Fruit fly (Drosophila melanogaster) whole organism, embryonic: ENCODE measurements around the gene Alms1a.
A peak's percentile ranks its signal among the peaks of the same experiment; 100 is the strongest.

Experiments
- Adf1 ChIP-seq: fragments of 200-800 bp; sonication (Bioruptor generic); IDR thresholded peaks from 2 replicates; pipeline ENCODE4 v1.3.6; 2022; ENCODE audit warnings: missing biosample characterization, missing genetic modification characterization
- Atf-2 ChIP-seq: fragments of 200-800 bp; sonication (Bioruptor generic); optimal IDR thresholded peaks from 2 replicates; lab custom pipeline; 2016; ENCODE audit warnings: missing biosample characterization, missing genetic modification characterization
- CG1024 ChIP-seq: fragments of 200-800 bp; sonication (Bioruptor generic); IDR thresholded peaks from 2 replicates; pipeline ENCODE4 v1.3.6; 2022; ENCODE audit warnings: missing biosample characterization, missing genetic modification characterization
- CG10366 ChIP-seq: fragments of 200-800 bp; sonication (Bioruptor generic); IDR thresholded peaks from 2 replicates; pipeline ENCODE4 v1.3.6; 2022; ENCODE audit warnings: missing biosample characterization, missing genetic modification characterization
- CG10654 ChIP-seq: fragments of 200-800 bp; sonication (Bioruptor generic); optimal IDR thresholded peaks from 2 replicates; lab custom pipeline; 2016; ENCODE audit warnings: missing biosample characterization, missing genetic modification characterization
- CG11504 ChIP-seq: fragments of 200-800 bp; sonication (Bioruptor generic); optimal IDR thresholded peaks from 3 replicates; lab custom pipeline; 2019; ENCODE audit warnings: missing biosample characterization, mild to moderate bottlenecking, missing genetic modification characterization, moderate library complexity
- CG11560 ChIP-seq: fragments of 200-800 bp; sonication (Bioruptor generic); IDR thresholded peaks from 3 replicates; pipeline ENCODE4 v1.3.6; 2022; ENCODE audit warnings: missing biosample characterization, missing genetic modification characterization
- CG13296 ChIP-seq: fragments of 200-800 bp; sonication (Bioruptor generic); optimal IDR thresholded peaks from 3 replicates; lab custom pipeline; 2018; ENCODE audit warnings: missing biosample characterization, mild to moderate bottlenecking, missing genetic modification characterization
- CG13775 ChIP-seq: fragments of 200-800 bp; sonication (Bioruptor generic); optimal IDR thresholded peaks from 3 replicates; lab custom pipeline; 2017; ENCODE audit warnings: missing biosample characterization, mild to moderate bottlenecking, missing genetic modification characterization
- CG14860 ChIP-seq: fragments of 200-800 bp; sonication (Bioruptor generic); IDR thresholded peaks from 3 replicates; pipeline ENCODE4 v1.3.6; 2022; ENCODE audit warnings: missing biosample characterization, missing genetic modification characterization; ENCODE audit not compliant: partially characterized antibody
- CG17328 ChIP-seq: fragments of 200-800 bp; sonication (Bioruptor generic); IDR thresholded peaks from 2 replicates; pipeline ENCODE4 v1.3.6; 2022; ENCODE audit warnings: missing biosample characterization, missing genetic modification characterization
- CG17829 ChIP-seq: fragments of 200-800 bp; optimal IDR thresholded peaks from 2 replicates; lab custom pipeline; 2019; ENCODE audit warnings: missing biosample characterization, mild to moderate bottlenecking, missing genetic modification characterization, moderate library complexity
- CG17912 ChIP-seq: fragments of 200-800 bp; sonication (Bioruptor generic); optimal IDR thresholded peaks from 2 replicates; lab custom pipeline; 2018; ENCODE audit warnings: missing biosample characterization, mild to moderate bottlenecking, missing genetic modification characterization
- CG3407 ChIP-seq: fragments of 200-800 bp; sonication (Bioruptor generic); optimal IDR thresholded peaks from 2 replicates; lab custom pipeline; 2018; ENCODE audit warnings: missing biosample characterization, mild to moderate bottlenecking, missing genetic modification characterization
- CG34224 ChIP-seq: fragments of 200-800 bp; sonication (Bioruptor generic); IDR thresholded peaks from 3 replicates; pipeline ENCODE4 v1.3.6; 2022; ENCODE audit warnings: missing biosample characterization, missing genetic modification characterization; ENCODE audit not compliant: partially characterized antibody
- CG6689 ChIP-seq: fragments of 200-800 bp; sonication (Bioruptor generic); IDR thresholded peaks from 2 replicates; pipeline ENCODE4 v1.3.6; 2022; ENCODE audit warnings: missing biosample characterization, missing genetic modification characterization
- CG6765 ChIP-seq: fragments of 200-800 bp; sonication (Bioruptor generic); optimal IDR thresholded peaks from 3 replicates; lab custom pipeline; 2017; ENCODE audit warnings: missing biosample characterization, mild to moderate bottlenecking, missing genetic modification characterization
- CG7556 ChIP-seq: fragments of 200-800 bp; sonication (Bioruptor generic); optimal IDR thresholded peaks from 2 replicates; lab custom pipeline; 2017; ENCODE audit warnings: missing biosample characterization, mild to moderate bottlenecking, missing genetic modification characterization
- CG7987 ChIP-seq: fragments of 200-800 bp; sonication (Bioruptor generic); optimal IDR thresholded peaks from 2 replicates; lab custom pipeline; 2018; ENCODE audit warnings: missing biosample characterization, mild to moderate bottlenecking, missing genetic modification characterization, moderate library complexity
- Chrac-16 ChIP-seq: fragments of 200-800 bp; sonication (Bioruptor generic); optimal IDR thresholded peaks from 3 replicates; lab custom pipeline; 2016; ENCODE audit warnings: missing biosample characterization, missing genetic modification characterization
- CkIIα-i1 ChIP-seq: fragments of 200-800 bp; sonication (Bioruptor generic); IDR thresholded peaks from 2 replicates; pipeline ENCODE4 v1.3.6; 2022; ENCODE audit warnings: missing biosample characterization, missing genetic modification characterization
- Dip3 ChIP-seq: fragments of 200-800 bp; sonication (Bioruptor generic); optimal IDR thresholded peaks from 3 replicates; lab custom pipeline; 2016; ENCODE audit warnings: missing biosample characterization, missing genetic modification characterization
- Doc3 ChIP-seq: fragments of 200-800 bp; sonication (Bioruptor generic); IDR thresholded peaks from 3 replicates; pipeline ENCODE4 v1.3.6; 2022; ENCODE audit warnings: missing biosample characterization, missing genetic modification characterization; ENCODE audit not compliant: partially characterized antibody
- ERR ChIP-seq: fragments of 200-800 bp; sonication (Bioruptor generic); optimal IDR thresholded peaks from 2 replicates; lab custom pipeline; 2016; ENCODE audit warnings: missing biosample characterization, missing genetic modification characterization
- Ets65A ChIP-seq: fragments of 200-800 bp; sonication (Bioruptor generic); peaks from one replicate; lab custom pipeline; 2016; ENCODE audit warnings: missing biosample characterization, missing genetic modification characterization
- Fer1 ChIP-seq: fragments of 200-800 bp; sonication (Bioruptor generic); optimal IDR thresholded peaks from 2 replicates; lab custom pipeline; 2017; ENCODE audit warnings: missing biosample characterization, mild to moderate bottlenecking, missing genetic modification characterization
- HLHmδ ChIP-seq: fragments of 200-800 bp; sonication (Bioruptor generic); optimal IDR thresholded peaks from 2 replicates; lab custom pipeline; 2018; ENCODE audit warnings: missing biosample characterization, mild to moderate bottlenecking, missing genetic modification characterization, moderate library complexity
- Kr ChIP-seq: fragments of 200-800 bp; sonication (Bioruptor generic); optimal IDR thresholded peaks from 2 replicates; lab custom pipeline; 2017; ENCODE audit warnings: missing biosample characterization, mild to moderate bottlenecking, missing genetic modification characterization
- Lhr ChIP-seq: fragments of 200-800 bp; sonication (Bioruptor generic); optimal IDR thresholded peaks from 3 replicates; lab custom pipeline; 2017; ENCODE audit warnings: mild to moderate bottlenecking, missing biosample characterization, missing genetic modification reagents, missing genetic modification characterization
- Lpt ChIP-seq: fragments of >200 bp; optimal IDR thresholded peaks from 2 replicates; lab custom pipeline; 2018; ENCODE audit warnings: missing biosample characterization, missing genetic modification characterization
- Neu2 ChIP-seq: fragments of 200-800 bp; sonication (Bioruptor generic); optimal IDR thresholded peaks from 3 replicates; lab custom pipeline; 2016; ENCODE audit warnings: missing biosample characterization, missing genetic modification characterization, borderline replicate concordance
- Ptx1 ChIP-seq: fragments of 200-800 bp; sonication (Bioruptor generic); IDR thresholded peaks from 2 replicates; pipeline ENCODE4 v1.3.6; 2022; ENCODE audit warnings: missing biosample characterization, missing genetic modification characterization
- Rx ChIP-seq: fragments of 200-800 bp; sonication (Bioruptor generic); IDR thresholded peaks from 2 replicates; pipeline ENCODE4 v1.3.6; 2022; ENCODE audit warnings: missing biosample characterization, missing genetic modification characterization
- Xbp1 ChIP-seq: fragments of 200-800 bp; sonication (Bioruptor generic); optimal IDR thresholded peaks from 3 replicates; lab custom pipeline; 2016; ENCODE audit warnings: missing biosample characterization, mild to moderate bottlenecking, missing genetic modification characterization
- ac ChIP-seq: fragments of 200-800 bp; sonication (Bioruptor generic); optimal IDR thresholded peaks from 3 replicates; lab custom pipeline; 2017; ENCODE audit warnings: missing biosample characterization, mild to moderate bottlenecking, missing genetic modification characterization
- dan ChIP-seq: fragments of 200-800 bp; sonication (Bioruptor generic); IDR thresholded peaks from 2 replicates; pipeline ENCODE4 v1.3.6; 2022; ENCODE audit warnings: missing biosample characterization, missing genetic modification characterization
- dimm ChIP-seq: fragments of 200-800 bp; sonication (Bioruptor generic); IDR thresholded peaks from 2 replicates; pipeline ENCODE4 v1.3.6; 2022; ENCODE audit warnings: missing biosample characterization, missing genetic modification characterization
- fd102C ChIP-seq: fragments of 200-800 bp; sonication (Bioruptor generic); optimal IDR thresholded peaks from 2 replicates; lab custom pipeline; 2018; ENCODE audit warnings: missing biosample characterization, mild to moderate bottlenecking, missing genetic modification characterization, moderate library complexity
- fru ChIP-seq: fragments of >200 bp; optimal IDR thresholded peaks from 2 replicates; lab custom pipeline; 2017
- gem ChIP-seq: fragments of 200-800 bp; sonication (Bioruptor generic); optimal IDR thresholded peaks from 2 replicates; lab custom pipeline; 2019; ENCODE audit warnings: missing biosample characterization, mild to moderate bottlenecking, missing genetic modification characterization, moderate library complexity
- gfzf ChIP-seq: fragments of 200-800 bp; sonication (Bioruptor generic); optimal IDR thresholded peaks from 2 replicates; lab custom pipeline; 2016; ENCODE audit warnings: missing biosample characterization, mild to moderate bottlenecking, missing genetic modification characterization, moderate library complexity
- h ChIP-seq: fragments of >200 bp; optimal IDR thresholded peaks from 2 replicates; lab custom pipeline; 2017
- hth ChIP-seq: fragments of >200 bp; optimal IDR thresholded peaks from 2 replicates; lab custom pipeline; 2017; ENCODE audit warnings: inconsistent platforms
- nau ChIP-seq: fragments of 200-800 bp; sonication (Bioruptor generic); optimal IDR thresholded peaks from 3 replicates; lab custom pipeline; 2017; ENCODE audit warnings: missing biosample characterization, mild to moderate bottlenecking, missing genetic modification characterization, missing genetic modification reagents
- otp ChIP-seq: fragments of 200-800 bp; sonication (Bioruptor generic); IDR thresholded peaks from 3 replicates; pipeline ENCODE4, ENCODE4 v1.3.6; 2022; ENCODE audit warnings: missing biosample characterization, missing genetic modification characterization
- phol ChIP-seq: fragments of 200-800 bp; sonication (Bioruptor generic); optimal IDR thresholded peaks from 3 replicates; lab custom pipeline; 2018; ENCODE audit warnings: missing biosample characterization, mild to moderate bottlenecking, missing genetic modification characterization, moderate library complexity
- scrt ChIP-seq: fragments of 200-800 bp; sonication (Bioruptor generic); optimal IDR thresholded peaks from 2 replicates; lab custom pipeline; 2018; ENCODE audit warnings: missing biosample characterization, mild to moderate bottlenecking, missing genetic modification characterization, moderate library complexity
- slou ChIP-seq: fragments of 200-800 bp; sonication (Bioruptor generic); optimal IDR thresholded peaks from 3 replicates; lab custom pipeline; 2016; ENCODE audit warnings: missing biosample characterization, missing genetic modification characterization
- sr ChIP-seq: fragments of 200-800 bp; sonication (Bioruptor generic); IDR thresholded peaks from 3 replicates; pipeline ENCODE4 v1.3.6; 2022; ENCODE audit warnings: missing biosample characterization, missing genetic modification characterization
- unpg ChIP-seq: fragments of 200-800 bp; sonication (Bioruptor generic); optimal IDR thresholded peaks from 3 replicates; lab custom pipeline; 2018; ENCODE audit warnings: missing biosample characterization, mild to moderate bottlenecking, missing genetic modification characterization, moderate library complexity

Alms1a gene

DNA sequence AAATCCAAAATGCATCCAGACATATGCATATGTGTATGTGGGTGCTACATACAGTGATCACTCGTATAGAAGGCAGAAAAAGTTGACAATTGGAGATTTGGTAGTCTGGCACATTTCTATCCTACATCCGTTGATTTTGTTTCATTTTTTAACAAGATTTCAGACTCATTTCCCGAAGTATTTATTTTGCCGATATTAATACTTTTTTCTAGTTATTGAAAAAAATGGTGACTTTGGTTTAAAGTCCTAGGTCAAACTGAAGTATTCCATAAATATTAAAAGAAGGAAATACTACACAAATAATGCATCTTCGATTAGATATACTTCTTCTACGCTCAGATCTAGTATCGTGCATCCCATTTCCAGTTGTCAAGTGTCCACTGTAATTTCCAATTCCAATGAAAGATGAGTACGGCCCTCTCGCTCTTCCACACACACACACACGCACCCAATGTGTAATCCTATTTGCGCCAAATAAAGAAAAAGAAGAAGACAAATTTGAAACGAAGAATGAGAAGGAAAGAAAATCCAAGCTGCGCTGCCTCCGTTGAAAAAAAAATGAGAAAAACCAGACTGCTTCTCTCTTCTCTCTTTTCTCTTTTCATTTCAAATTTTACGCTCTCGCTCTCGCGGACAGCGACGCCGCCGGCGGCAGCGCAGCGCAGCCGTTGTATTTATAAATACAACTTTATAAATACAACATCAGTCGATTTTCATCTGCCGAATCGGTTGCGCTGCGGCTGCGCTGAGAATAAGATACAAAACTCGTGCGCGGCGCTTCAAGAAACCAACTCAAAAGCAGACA, 18.7 kb downstream of the Alms1a start, which contains the start of gene peb (continued):
- peak; percentile 96 for TF ChIP-seq Adf1 (GFP tag; lab: Robert Waterston, UW)
- TF ChIP-seq CG3407 (GFP tag; lab: Kevin White, UChicago) = no peak
- no peak for TF ChIP-seq sr (GFP tag; lab: Robert Waterston, UW)
- TF ChIP-seq ac (GFP tag; lab: Kevin White, UChicago) = peak; percentile 33
- TF ChIP-seq HLHmδ (GFP tag; lab: Kevin White, UChicago) = no peak
- TF ChIP-seq CG13775 (GFP tag; lab: Kevin White, UChicago) = peak; percentile 53
- 0 out of 2 replicates have a peak, but pooled peaks have one; percentile 26 for TF ChIP-seq dan (GFP tag; lab: Robert Waterston, UW)
- no peak for TF ChIP-seq CG13296 (GFP tag; lab: Kevin White, UChicago)
- TF ChIP-seq fru (lab: Kevin White, UChicago) = no peak
- TF ChIP-seq CG11504 (tag; lab: Kevin White, UChicago) = peak; percentile 69
- TF ChIP-seq CG17328 = 0 out of 2 replicates have a peak, but pooled peaks have one; percentile 20
- TF ChIP-seq unpg = no peak
- TF ChIP-seq nau (GFP tag; lab: Kevin White, UChicago) = no peak
- TF ChIP-seq CG7556 = peak; percentile 60
- no peak for TF ChIP-seq CkIIα-i1 (GFP tag; lab: Robert Waterston, UW)
- peak; percentile 45 for TF ChIP-seq Xbp1 (GFP tag; lab: Kevin White, UChicago)
- TF ChIP-seq phol (tag; lab: Kevin White, UChicago) = peak; percentile 74
- peak; percentile 59 for TF ChIP-seq CG17829 (tag; lab: Kevin White, UChicago)
- TF ChIP-seq scrt (GFP tag; lab: Kevin White, UChicago) = no peak
- TF ChIP-seq dimm (GFP tag; lab: Robert Waterston, UW) = no peak
- peak; percentile 6 for TF ChIP-seq ERR (GFP tag; lab: Kevin White, UChicago)
- TF ChIP-seq Doc3 (GFP tag; lab: Robert Waterston, UW) = no peak; the same call in 2 of the 3 replicates
- peak; percentile 78 for TF ChIP-seq Ets65A
- TF ChIP-seq CG1024 (GFP tag; lab: Robert Waterston, UW) = no peak
- TF ChIP-seq fd102C (GFP tag; lab: Kevin White, UChicago) = peak; percentile 4
- TF ChIP-seq otp (GFP tag; lab: Robert Waterston, UW) = no peak
- no peak for TF ChIP-seq Lhr (GFP tag; lab: Kevin White, UChicago)
- no peak for TF ChIP-seq h
- TF ChIP-seq Chrac-16 (GFP tag; lab: Kevin White, UChicago) = peak; percentile 62
- no peak for TF ChIP-seq CG17912 (GFP tag; lab: Kevin White, UChicago)
- TF ChIP-seq gfzf (GFP tag; lab: Kevin White, UChicago) = no peak
- TF ChIP-seq slou (GFP tag; lab: Kevin White, UChicago) = no peak
- no peak for TF ChIP-seq Rx (GFP tag; lab: Robert Waterston, UW)
- TF ChIP-seq Atf-2 (GFP tag; lab: Kevin White, UChicago) = peak; percentile 25
- TF ChIP-seq CG10366 (GFP tag; lab: Robert Waterston, UW) = 0 out of 2 replicates have a peak, but pooled peaks have one; percentile 15
- no peak for TF ChIP-seq CG11560 (tag; lab: Robert Waterston, UW)
- peak; percentile 61 for TF ChIP-seq Ptx1 (GFP tag; lab: Robert Waterston, UW)
- no peak for TF ChIP-seq hth
- no peak for TF ChIP-seq CG7987 (GFP tag; lab: Kevin White, UChicago)
- TF ChIP-seq Neu2 (GFP tag; lab: Kevin White, UChicago) = no peak
- TF ChIP-seq Kr (GFP tag; lab: Kevin White, UChicago) = peak; percentile 35
- TF ChIP-seq gem (tag; lab: Kevin White, UChicago) = peak; percentile 68
- no peak for TF ChIP-seq Lpt (GFP tag; lab: Kevin White, UChicago)
- TF ChIP-seq Fer1 = no peak
- peak; percentile 49; the same call in 1 of the 3 replicates for TF ChIP-seq CG34224
- no peak for TF ChIP-seq CG6765 (GFP tag; lab: Kevin White, UChicago)
- TF ChIP-seq CG10654 = no peak
- peak; percentile 78 for TF ChIP-seq CG6689 (GFP tag; lab: Robert Waterston, UW)
- no peak for TF ChIP-seq CG14860 (GFP tag; lab: Robert Waterston, UW)
- TF ChIP-seq Dip3 (GFP tag; lab: Kevin White, UChicago) = no peak
